Worm (Caenorhabditis elegans) whole organism, early embryonic: ENCODE data around the gene ttc-7.

Experiments used
- ama-1 ChIP-seq: fragments of 150-350 bp; optimal IDR thresholded peaks from 2 replicates; lab custom pipeline; 2014
- flt-1 ChIP-seq: fragments of 200-800 bp; sonication (Bioruptor generic); IDR thresholded peaks from 2 replicates; pipeline ENCODE4 v1.3.6; 2022; ENCODE audit warnings: missing genetic modification characterization, missing compliant biosample characterization
- scrt-1 ChIP-seq: fragments of 200-800 bp; sonication (Bioruptor generic); IDR thresholded peaks from 2 replicates; pipeline ENCODE4 v1.3.6; 2022; ENCODE audit warnings: missing genetic modification characterization, missing compliant biosample characterization

ce11 chrIII:1893851-1894250, 33.6 kb downstream of the ttc-7 start, which contains the start of the genes B0524.5 and B0524.2:
- TF ChIP-seq flt-1 (no peak), scrt-1 (GFP tag; lab: Robert Waterston, UW) (no peak), ama-1 (lab: Kevin White, UChicago) (no peak)
